Fruit fly (Drosophila melanogaster) whole organism, embryonic: ENCODE data around the gene CG4661.

Experiments used
- Atf6 ChIP-seq: fragments of 200-800 bp; sonication (Bioruptor generic); IDR thresholded peaks from 2 replicates; pipeline ENCODE4 v1.3.6; 2022; ENCODE audit warnings: missing biosample characterization, missing genetic modification characterization
- B-H1 ChIP-seq: fragments of 200-800 bp; sonication (Bioruptor generic); IDR thresholded peaks from 3 replicates; pipeline ENCODE4 v1.3.6; 2022; ENCODE audit warnings: missing biosample characterization, missing genetic modification characterization
- BEAF-32 ChIP-seq: fragments of 200-800 bp; sonication (Bioruptor generic); optimal IDR thresholded peaks from 3 replicates; lab custom pipeline; 2017; ENCODE audit warnings: missing biosample characterization, missing genetic modification characterization, mild to moderate bottlenecking, moderate library complexity, missing genetic modification reagents
- Bgb ChIP-seq: fragments of 200-800 bp; sonication (Bioruptor generic); IDR thresholded peaks from 2 replicates; pipeline ENCODE4 v1.3.6; 2022; ENCODE audit warnings: missing biosample characterization, missing genetic modification characterization; ENCODE audit not compliant: partially characterized antibody
- Bteb2 ChIP-seq: fragments of 200-800 bp; sonication (Bioruptor generic); optimal IDR thresholded peaks from 2 replicates; lab custom pipeline; 2016; ENCODE audit warnings: missing biosample characterization, missing genetic modification characterization
- CG10209 ChIP-seq: fragments of 200-800 bp; sonication (Bioruptor generic); optimal IDR thresholded peaks from 3 replicates; lab custom pipeline; 2017; ENCODE audit warnings: missing biosample characterization, mild to moderate bottlenecking, missing genetic modification characterization, missing genetic modification reagents
- CG10366 ChIP-seq: fragments of 200-800 bp; sonication (Bioruptor generic); IDR thresholded peaks from 2 replicates; pipeline ENCODE4 v1.3.6; 2022; ENCODE audit warnings: missing biosample characterization, missing genetic modification characterization
- CG10462 ChIP-seq: fragments of 200-800 bp; sonication (Bioruptor generic); optimal IDR thresholded peaks from 2 replicates; lab custom pipeline; 2016; ENCODE audit warnings: missing biosample characterization, missing genetic modification characterization
- CG11247 ChIP-seq: fragments of 200-800 bp; sonication (Bioruptor generic); IDR thresholded peaks from 2 replicates; pipeline ENCODE4 v1.3.6; 2022; ENCODE audit warnings: missing biosample characterization, missing genetic modification characterization
- CG12155 ChIP-seq: fragments of 200-800 bp; sonication (Bioruptor generic); optimal IDR thresholded peaks from 3 replicates; lab custom pipeline; 2016; ENCODE audit warnings: missing biosample characterization, missing genetic modification characterization
- CG12769 ChIP-seq: fragments of 200-800 bp; sonication (Bioruptor generic); optimal IDR thresholded peaks from 2 replicates; lab custom pipeline; 2019; ENCODE audit warnings: missing biosample characterization, mild to moderate bottlenecking, missing genetic modification characterization, moderate library complexity
- CG14441 ChIP-seq: fragments of 200-800 bp; sonication (Bioruptor generic); IDR thresholded peaks from 2 replicates; pipeline ENCODE4 v1.3.6; 2022; ENCODE audit warnings: missing biosample characterization, missing genetic modification characterization
- CG15479 ChIP-seq: fragments of 200-800 bp; sonication (Bioruptor generic); optimal IDR thresholded peaks from 3 replicates; lab custom pipeline; 2019; ENCODE audit warnings: missing biosample characterization, mild to moderate bottlenecking, missing genetic modification characterization, moderate library complexity
- CG15601 ChIP-seq: fragments of 200-800 bp; sonication (Bioruptor generic); optimal IDR thresholded peaks from 3 replicates; lab custom pipeline; 2019; ENCODE audit warnings: missing biosample characterization, mild to moderate bottlenecking, missing genetic modification characterization, moderate library complexity
- CG1832 ChIP-seq: fragments of 200-800 bp; sonication (Bioruptor generic); optimal IDR thresholded peaks from 2 replicates; lab custom pipeline; 2017; ENCODE audit warnings: missing biosample characterization, mild to moderate bottlenecking, missing genetic modification characterization, inconsistent platforms
- CG18619 ChIP-seq: fragments of 200-800 bp; sonication (Bioruptor generic); optimal IDR thresholded peaks from 3 replicates; lab custom pipeline; 2017; ENCODE audit warnings: missing biosample characterization, mild to moderate bottlenecking, missing genetic modification characterization
- CG2712 ChIP-seq: fragments of 200-800 bp; optimal IDR thresholded peaks from 3 replicates; lab custom pipeline; 2019; ENCODE audit warnings: missing biosample characterization, mild to moderate bottlenecking, missing genetic modification characterization, moderate library complexity
- CG7963 ChIP-seq: fragments of 200-800 bp; sonication (Bioruptor generic); IDR thresholded peaks from 3 replicates; pipeline ENCODE4 v1.3.6; 2022; ENCODE audit warnings: missing biosample characterization, missing genetic modification characterization; ENCODE audit not compliant: partially characterized antibody
- CG8944 ChIP-seq: fragments of 200-800 bp; sonication (Bioruptor generic); optimal IDR thresholded peaks from 3 replicates; lab custom pipeline; 2016; ENCODE audit warnings: missing biosample characterization, missing genetic modification characterization
- CG9437 ChIP-seq: fragments of 200-800 bp; sonication (Bioruptor generic); optimal IDR thresholded peaks from 2 replicates; lab custom pipeline; 2018; ENCODE audit warnings: missing biosample characterization, mild to moderate bottlenecking, missing genetic modification characterization
- Dbx ChIP-seq: fragments of 200-800 bp; sonication (Bioruptor generic); IDR thresholded peaks from 3 replicates; pipeline ENCODE4 v1.3.6; 2022; ENCODE audit warnings: missing biosample characterization, missing genetic modification characterization
- Dp ChIP-seq: fragments of 200-800 bp; sonication (Bioruptor generic); optimal IDR thresholded peaks from 2 replicates; lab custom pipeline; 2018; ENCODE audit warnings: missing biosample characterization, mild to moderate bottlenecking, missing genetic modification characterization, moderate library complexity
- Dref ChIP-seq: fragments of 200-800 bp; sonication (Bioruptor generic); IDR thresholded peaks from 2 replicates; pipeline ENCODE4 v1.3.6; 2022; ENCODE audit warnings: missing biosample characterization, missing genetic modification characterization
- E2f1 ChIP-seq: fragments of 200-800 bp; sonication (Bioruptor generic); IDR thresholded peaks from 2 replicates; pipeline ENCODE4 v1.3.6; 2022; ENCODE audit warnings: missing biosample characterization, missing genetic modification characterization
- Lpt ChIP-seq: fragments of >200 bp; optimal IDR thresholded peaks from 2 replicates; lab custom pipeline; 2018; ENCODE audit warnings: missing biosample characterization, missing genetic modification characterization
- MTF-1 ChIP-seq: fragments of 200-800 bp; sonication (Bioruptor generic); optimal IDR thresholded peaks from 2 replicates; lab custom pipeline; 2018; ENCODE audit warnings: missing biosample characterization, mild to moderate bottlenecking, missing genetic modification characterization, borderline replicate concordance
- Myb ChIP-seq: fragments of 200-800 bp; sonication (Bioruptor generic); optimal IDR thresholded peaks from 2 replicates; lab custom pipeline; 2016; ENCODE audit warnings: missing biosample characterization, missing genetic modification characterization
- NK7.1 ChIP-seq: fragments of 200-800 bp; sonication (Bioruptor generic); optimal IDR thresholded peaks from 3 replicates; lab custom pipeline; 2016; ENCODE audit warnings: missing biosample characterization, missing genetic modification characterization
- Opbp ChIP-seq: fragments of 200-800 bp; sonication (Bioruptor generic); IDR thresholded peaks from 3 replicates; pipeline ENCODE4 v1.3.6; 2022; ENCODE audit warnings: missing biosample characterization, missing genetic modification characterization; ENCODE audit not compliant: partially characterized antibody
- Pdp1 ChIP-seq, 2 experiments: fragments of 200-800 bp; sonication (Bioruptor generic); optimal IDR thresholded peaks; 3 replicates each; lab custom pipeline; 2016; ENCODE audit warnings: missing biosample characterization in 2 of 2, missing genetic modification characterization in 2 of 2, mild to moderate bottlenecking in 1 of 2, moderate library complexity in 1 of 2
- Taf1 ChIP-seq: fragments of 200-800 bp; sonication (Bioruptor generic); IDR thresholded peaks from 2 replicates; pipeline ENCODE4 v1.3.6; 2022; ENCODE audit warnings: missing biosample characterization, missing genetic modification characterization
- Vsx1 ChIP-seq: fragments of 200-800 bp; sonication (Bioruptor generic); optimal IDR thresholded peaks from 2 replicates; lab custom pipeline; 2017; ENCODE audit warnings: missing biosample characterization, mild to moderate bottlenecking, missing genetic modification characterization, missing genetic modification reagents
- bbx ChIP-seq: fragments of 200-800 bp; sonication (Bioruptor generic); IDR thresholded peaks from 2 replicates; pipeline ENCODE4 v1.3.6; 2022; ENCODE audit warnings: missing biosample characterization, missing genetic modification characterization; ENCODE audit not compliant: partially characterized antibody
- chif ChIP-seq, 2 experiments: fragments of 200-800 bp; sonication (Bioruptor generic); optimal IDR thresholded peaks; 3 replicates each; lab custom pipeline; 2016; ENCODE audit warnings: missing biosample characterization in 2 of 2, missing genetic modification characterization in 2 of 2
- chm ChIP-seq: fragments of 200-800 bp; sonication (Bioruptor generic); IDR thresholded peaks from 2 replicates; pipeline ENCODE4 v1.3.6; 2022; ENCODE audit warnings: missing biosample characterization, missing genetic modification characterization
- chn ChIP-seq: fragments of 200-800 bp; sonication (Bioruptor generic); optimal IDR thresholded peaks from 2 replicates; lab custom pipeline; 2016; ENCODE audit warnings: missing biosample characterization, missing genetic modification characterization
- ci ChIP-seq: fragments of 200-800 bp; sonication (Bioruptor generic); IDR thresholded peaks from 3 replicates; pipeline ENCODE4 v1.3.6; 2022; ENCODE audit warnings: missing biosample characterization, missing genetic modification characterization
- crp ChIP-seq, 2 experiments: fragments of 200-800 bp; sonication (Bioruptor generic); optimal IDR thresholded peaks; 2 replicates in 1 of 2; 3 replicates in 1 of 2; lab custom pipeline; 2017; ENCODE audit warnings: missing biosample characterization in 2 of 2, missing genetic modification characterization in 2 of 2, mild to moderate bottlenecking in 1 of 2, moderate library complexity in 1 of 2
- disco-r ChIP-seq: fragments of 200-800 bp; sonication (Bioruptor generic); optimal IDR thresholded peaks from 2 replicates; lab custom pipeline; 2016; ENCODE audit warnings: missing biosample characterization, missing genetic modification characterization
- fd96Cb ChIP-seq: fragments of 200-800 bp; sonication (Bioruptor generic); optimal IDR thresholded peaks from 2 replicates; lab custom pipeline; 2018; ENCODE audit warnings: missing biosample characterization, mild to moderate bottlenecking, missing genetic modification characterization, moderate library complexity
- gce ChIP-seq: fragments of 200-800 bp; sonication (Bioruptor generic); IDR thresholded peaks from 3 replicates; pipeline ENCODE4 v1.3.6; 2022; ENCODE audit warnings: missing biosample characterization, missing genetic modification characterization
- grau ChIP-seq: fragments of 200-800 bp; optimal IDR thresholded peaks from 3 replicates; lab custom pipeline; 2019; ENCODE audit warnings: missing biosample characterization, mild to moderate bottlenecking, missing genetic modification characterization, moderate library complexity
- hb ChIP-seq: fragments of 200-800 bp; sonication (Bioruptor generic); IDR thresholded peaks from 3 replicates; pipeline ENCODE4 v1.3.6; 2022; ENCODE audit warnings: missing biosample characterization, missing genetic modification characterization; ENCODE audit not compliant: partially characterized antibody
- klu ChIP-seq: fragments of 200-800 bp; sonication (Bioruptor generic); IDR thresholded peaks from 2 replicates; pipeline ENCODE4 v1.3.6; 2022; ENCODE audit warnings: missing biosample characterization, missing genetic modification characterization
- knrl ChIP-seq: fragments of 200-800 bp; sonication (Bioruptor generic); IDR thresholded peaks from 3 replicates; pipeline ENCODE4 v1.3.6; 2022; ENCODE audit warnings: missing biosample characterization, missing genetic modification characterization; ENCODE audit not compliant: partially characterized antibody
- pnt ChIP-seq: fragments of 200-800 bp; sonication (Bioruptor generic); optimal IDR thresholded peaks from 3 replicates; lab custom pipeline; 2016; ENCODE audit warnings: missing biosample characterization, missing genetic modification characterization
- sqz ChIP-seq: fragments of 200-800 bp; sonication (Bioruptor generic); optimal IDR thresholded peaks from 3 replicates; lab custom pipeline; 2018; ENCODE audit warnings: missing biosample characterization, mild to moderate bottlenecking, missing genetic modification characterization
- stwl ChIP-seq: fragments of 200-800 bp; sonication (Bioruptor generic); optimal IDR thresholded peaks from 3 replicates; lab custom pipeline; 2018; ENCODE audit warnings: missing biosample characterization, mild to moderate bottlenecking, missing genetic modification characterization, moderate library complexity
- wdn ChIP-seq: fragments of 200-800 bp; sonication (Bioruptor generic); IDR thresholded peaks from 2 replicates; pipeline ENCODE4 v1.3.6; 2022; ENCODE audit warnings: missing biosample characterization, missing genetic modification characterization

The CG4661 gene

dm6 chrX:12857622-12858021 is at the start of gene CG4661:
TSS of gene CG4661 (minus strand) at chrX:12857722.
- no peak for TF ChIP-seq CG2712 (tag; lab: Kevin White, UChicago)

- peak; percentile 23; the same call in 1 of the 3 replicates for TF ChIP-seq Opbp (GFP tag; lab: Robert Waterston, UW)
- no peak for TF ChIP-seq Lpt (GFP tag; lab: Kevin White, UChicago)
- peak; percentile 35 for TF ChIP-seq Dp (GFP tag; lab: Kevin White, UChicago)
- TF ChIP-seq CG1832 = no peak
- TF ChIP-seq CG12769 = no peak
- no peak for TF ChIP-seq CG18619 (GFP tag; lab: Kevin White, UChicago)
- no peak for TF ChIP-seq pnt
- TF ChIP-seq CG8944 (GFP tag; lab: Kevin White, UChicago) = no peak
- peak in 1 of 2 experiments; percentile 63 for TF ChIP-seq Pdp1 (GFP tag; optimal IDR thresholded peaks at IDR 0.05; lab: Kevin White, UChicago)
- no peak for TF ChIP-seq CG11247 (GFP tag; lab: Robert Waterston, UW)
- no peak for TF ChIP-seq grau (tag; lab: Kevin White, UChicago)
- TF ChIP-seq gce (GFP tag; lab: Robert Waterston, UW) = no peak
- TF ChIP-seq Myb (GFP tag; lab: Kevin White, UChicago) = no peak
- no peak for TF ChIP-seq chif (GFP tag; optimal IDR thresholded peaks at IDR 0.05; lab: Kevin White, UChicago)
- no peak for TF ChIP-seq chn (GFP tag; lab: Kevin White, UChicago)
- TF ChIP-seq CG10462 (GFP tag; lab: Kevin White, UChicago) = no peak
- TF ChIP-seq CG10366 (GFP tag; lab: Robert Waterston, UW) = no peak
- TF ChIP-seq CG9437 = no peak
- TF ChIP-seq Taf1 (GFP tag; lab: Robert Waterston, UW) = no peak
- peak; percentile 48 for TF ChIP-seq BEAF-32 (GFP tag; lab: Kevin White, UChicago)
- 0 out of 3 replicates have a peak, but pooled peaks have one; percentile 6 for TF ChIP-seq CG7963
- TF ChIP-seq MTF-1 (GFP tag; lab: Kevin White, UChicago) = no peak
- no peak for TF ChIP-seq fd96Cb (tag; lab: Kevin White, UChicago)
- no peak for TF ChIP-seq chm (GFP tag; lab: Robert Waterston, UW)
- TF ChIP-seq sqz (GFP tag; lab: Kevin White, UChicago) = no peak
- no peak for TF ChIP-seq disco-r (GFP tag; lab: Kevin White, UChicago)
- TF ChIP-seq crp (GFP tag; optimal IDR thresholded peaks at IDR 0.05; lab: Kevin White, UChicago) = peak in 1 of 2 experiments; percentile 53
- peak; percentile 59 for TF ChIP-seq bbx (GFP tag; lab: Robert Waterston, UW)
- TF ChIP-seq Bteb2 = no peak
- no peak for TF ChIP-seq CG14441
- no peak for TF ChIP-seq CG12155 (GFP tag; lab: Kevin White, UChicago)
- TF ChIP-seq knrl (GFP tag; lab: Robert Waterston, UW) = 0 out of 3 replicates have a peak, but pooled peaks have one; percentile 33
- no peak for TF ChIP-seq Atf6 (GFP tag; lab: Robert Waterston, UW)
- TF ChIP-seq Bgb (GFP tag; lab: Robert Waterston, UW) = peak; percentile 47; the same call in 1 of the 2 replicates
- no peak for TF ChIP-seq CG10209 (GFP tag; lab: Kevin White, UChicago)
- TF ChIP-seq CG15601 = no peak
- TF ChIP-seq Dbx (GFP tag; lab: Robert Waterston, UW) = no peak
- TF ChIP-seq B-H1 (GFP tag; lab: Robert Waterston, UW) = no peak
- TF ChIP-seq Vsx1 = no peak
- TF ChIP-seq NK7.1 (GFP tag; lab: Kevin White, UChicago) = no peak
- no peak for TF ChIP-seq klu (GFP tag; lab: Robert Waterston, UW)
- TF ChIP-seq E2f1 (GFP tag; lab: Robert Waterston, UW) = no peak
- no peak for TF ChIP-seq wdn (GFP tag; lab: Robert Waterston, UW)
- TF ChIP-seq ci (GFP tag; lab: Robert Waterston, UW) = no peak
- no peak for TF ChIP-seq hb (GFP tag; lab: Robert Waterston, UW)
- TF ChIP-seq Dref (GFP tag; lab: Robert Waterston, UW) = peak; percentile 71
- TF ChIP-seq CG15479 (GFP tag; lab: Kevin White, UChicago) = no peak
- peak; percentile 15 for TF ChIP-seq stwl (tag; lab: Kevin White, UChicago)
Observed at dm6 chrX:12906914-12907313, 49.4 kb upstream of the CG4661 start, which contains the start of gene mRpL49. TSS of gene mRpL49 (plus strand) at chrX:12907105.
